Fruit fly (Drosophila melanogaster) whole organism, adult: Measurements from ENCODE around the gene Oatp33Eb.

Source experiments
- CG5204 ChIP-seq: fragments of 200-800 bp; sonication (Bioruptor generic); optimal IDR thresholded peaks from 2 replicates; lab custom pipeline; 2016; ENCODE audit warnings: missing biosample characterization, missing genetic modification characterization
- CG7045 ChIP-seq: fragments of 200-800 bp; sonication (Bioruptor generic); optimal IDR thresholded peaks from 2 replicates; lab custom pipeline; 2017; ENCODE audit warnings: missing biosample characterization, mild to moderate bottlenecking, missing genetic modification characterization
- CG7101 ChIP-seq: fragments of 200-800 bp; sonication (Bioruptor generic); optimal IDR thresholded peaks from 2 replicates; lab custom pipeline; 2018; ENCODE audit warnings: missing biosample characterization, mild to moderate bottlenecking, missing genetic modification characterization, moderate library complexity
- Mnt ChIP-seq: fragments of 200-800 bp; sonication (Bioruptor generic); optimal IDR thresholded peaks from 2 replicates; lab custom pipeline; 2016; ENCODE audit warnings: missing biosample characterization, mild to moderate bottlenecking, missing genetic modification characterization
- bab1 ChIP-seq: fragments of 200-800 bp; sonication (Bioruptor generic); optimal IDR thresholded peaks from 3 replicates; lab custom pipeline; 2019; ENCODE audit warnings: missing biosample characterization, mild to moderate bottlenecking, missing genetic modification characterization, moderate library complexity
- cnc ChIP-seq, 2 experiments: fragments of >200 bp; optimal IDR thresholded peaks; 2 replicates each; lab custom pipeline; 2017
- kay ChIP-seq: fragments of 200-800 bp; sonication (Bioruptor generic); peaks from one replicate; lab custom pipeline; 2016; ENCODE audit warnings: missing biosample characterization, missing genetic modification characterization, borderline replicate concordance
- toe ChIP-seq: fragments of 200-800 bp; sonication (Bioruptor generic); optimal IDR thresholded peaks from 2 replicates; lab custom pipeline; 2016; ENCODE audit warnings: missing biosample characterization, missing genetic modification characterization

DNA sequence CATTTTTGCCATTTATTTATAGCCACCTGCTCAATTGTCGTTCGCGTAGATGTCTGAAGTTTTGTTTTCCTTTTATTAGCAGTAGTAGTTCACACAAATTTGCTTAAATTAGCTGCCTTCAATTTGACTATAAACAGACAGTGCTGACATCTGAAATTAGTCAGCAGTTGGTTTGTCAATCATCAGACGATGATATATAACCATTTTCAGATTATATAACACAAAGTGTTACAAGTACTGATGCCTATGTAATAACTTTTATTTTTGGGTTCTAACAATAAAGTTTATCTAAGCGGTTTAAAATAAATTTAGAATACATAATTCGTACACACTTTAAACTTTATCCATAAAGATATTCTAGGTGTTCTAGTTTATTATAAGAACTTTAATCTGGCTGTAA, 33.5 kb downstream of the Oatp33Eb start:
- TF ChIP-seq cnc (optimal IDR thresholded peaks at IDR 0.05; lab: Kevin White, UChicago) (no peak), kay (no peak), Mnt (GFP tag; lab: Kevin White, UChicago) (no peak), CG7101 (no peak), bab1 (GFP tag; lab: Kevin White, UChicago) (no peak), CG7045 (GFP tag; lab: Kevin White, UChicago) (no peak), toe (no peak), CG5204 (GFP tag; lab: Kevin White, UChicago) (no peak)
